Fruit fly (Drosophila melanogaster) S2 (cell line): Measurements from ENCODE around the gene Plc21C.

ENCODE experiments used
- CG8478 ChIP-seq: fragments of >200 bp; optimal IDR thresholded peaks from 2 replicates; lab custom pipeline; 2018
- CTCF ChIP-seq, 2 experiments: fragments of >200 bp; optimal IDR thresholded peaks; 2 replicates each; lab custom pipeline; 2018

DNA sequence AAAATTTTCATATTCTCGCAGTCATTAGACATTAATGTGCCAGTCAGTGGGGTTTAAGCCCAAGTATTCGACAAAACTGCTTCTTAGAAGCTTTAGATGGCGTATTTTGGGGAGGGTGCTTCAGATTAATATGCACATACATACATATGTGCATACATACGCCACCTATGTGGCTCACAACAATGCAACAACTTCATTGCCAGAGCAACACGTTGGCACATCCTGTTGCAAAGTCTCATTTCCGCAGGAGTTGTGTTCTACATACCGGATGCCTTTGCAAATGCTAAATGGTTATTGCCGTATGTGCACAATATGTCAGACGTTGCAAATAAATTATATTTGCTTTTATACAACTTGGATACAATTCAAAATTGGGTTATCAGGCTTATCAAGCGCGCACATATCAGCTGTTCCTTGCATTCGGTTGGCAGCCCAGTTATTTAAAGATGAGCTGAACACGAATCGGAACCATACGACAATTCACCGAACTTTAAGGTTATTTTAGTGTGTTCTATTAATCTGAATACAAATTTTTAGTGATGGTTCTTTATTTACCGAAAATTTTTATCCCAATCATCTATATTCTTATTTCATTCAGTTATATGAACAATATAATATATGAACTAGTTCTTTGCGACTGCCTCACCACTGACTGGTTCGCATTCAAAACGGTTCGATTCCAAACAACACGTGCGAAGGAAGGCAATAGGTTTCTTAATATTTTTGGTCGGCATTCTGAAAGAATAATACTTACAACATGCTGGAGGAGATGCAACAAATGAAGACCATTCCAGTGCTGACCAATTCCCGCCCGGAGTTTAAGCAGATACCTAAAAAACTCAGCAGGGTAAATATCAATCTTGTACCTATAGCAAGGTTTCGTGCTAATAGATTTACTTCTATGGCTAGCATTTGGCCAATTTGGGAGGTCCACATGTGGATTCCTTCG, 98.2 kb downstream of the Plc21C start, which contains the start of gene Polr1B:
- peak; percentile 77 to 85 for TF ChIP-seq CTCF (optimal IDR thresholded peaks at IDR 0.05; lab: Kevin White, UChicago)
- no peak for TF ChIP-seq CG8478 (lab: Kevin White, UChicago)
